Fruit fly (Drosophila melanogaster): Measurements from ENCODE around the gene CG12692.

DNA sequence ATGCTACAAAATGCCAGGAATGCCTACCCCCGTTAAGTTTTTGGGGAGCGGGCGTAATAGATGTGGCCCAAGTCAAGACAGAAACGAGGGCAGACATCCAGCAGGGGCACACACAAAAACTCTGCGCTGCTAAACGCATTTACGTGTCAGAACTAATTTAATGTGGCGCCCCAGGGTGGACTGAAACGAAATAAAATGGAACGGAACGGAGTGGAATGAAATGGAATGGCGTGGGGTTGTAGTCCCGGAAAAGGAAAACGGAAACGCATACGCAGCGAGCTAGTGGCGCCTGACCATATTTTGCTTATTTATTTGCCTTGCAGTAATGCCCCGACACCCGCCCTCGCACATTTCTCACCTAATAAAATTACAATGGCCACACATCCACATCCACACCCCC lies 28.6 kb downstream of the CG12692 start:
- no peak for TF ChIP-seq CG11617 (GFP tag; optimal IDR thresholded peaks at IDR 0.05)
- no peak for TF ChIP-seq Mnt (GFP tag; optimal IDR thresholded peaks at IDR 0.05)
- no peak for TF ChIP-seq pad (GFP tag; optimal IDR thresholded peaks at IDR 0.05)
- no peak for TF ChIP-seq cnc (optimal IDR thresholded peaks at IDR 0.05)
- no peak for TF ChIP-seq ovo (GFP tag; optimal IDR thresholded peaks at IDR 0.05)
- TF ChIP-seq CG1620 (GFP tag; optimal IDR thresholded peaks at IDR 0.05) = no peak
- no peak for TF ChIP-seq CG12768 (GFP tag; optimal IDR thresholded peaks at IDR 0.05)
- TF ChIP-seq toe (GFP tag; optimal IDR thresholded peaks at IDR 0.05) = no peak
- TF ChIP-seq CG14711 (tag; optimal IDR thresholded peaks at IDR 0.05) = no peak
- no peak for TF ChIP-seq Crg-1 (GFP tag; optimal IDR thresholded peaks at IDR 0.05)
